Worm (Caenorhabditis elegans) whole organism, young adult: ENCODE measurements around the gene chil-17.

Experiments used
- F33H1.4 ChIP-seq: fragments of 200-800 bp; sonication (Bioruptor generic); IDR thresholded peaks from 2 replicates; pipeline ENCODE4 v1.3.6; 2022; ENCODE audit warnings: missing genetic modification reagents, missing genetic modification characterization, missing compliant biosample characterization
- F37B4.10 ChIP-seq: fragments of 200-800 bp; sonication (Bioruptor generic); IDR thresholded peaks from 2 replicates; pipeline ENCODE4 v1.3.6; 2022; ENCODE audit warnings: missing genetic modification characterization, missing compliant biosample characterization
- F57A8.1 ChIP-seq: fragments of 200-800 bp; sonication (Bioruptor generic); optimal IDR thresholded peaks from 2 replicates; lab custom pipeline; 2018; ENCODE audit warnings: mild to moderate bottlenecking, missing genetic modification characterization, moderate library complexity, missing compliant biosample characterization
- akir-1 ChIP-seq: fragments of 200-800 bp; sonication (Bioruptor generic); optimal IDR thresholded peaks from 2 replicates; lab custom pipeline; 2018; ENCODE audit warnings: mild to moderate bottlenecking, missing genetic modification characterization, moderate library complexity, missing compliant biosample characterization
- hlh-26 ChIP-seq: fragments of 200-800 bp; sonication (Bioruptor generic); conservative IDR thresholded peaks from 2 replicates; pipeline ENCODE4 v1.3.6; 2022; ENCODE audit warnings: missing genetic modification reagents, missing genetic modification characterization, missing compliant biosample characterization
- lin-35 ChIP-seq, 3 experiments: fragments of 150-350 bp in 2 of 3; sonication (generic microtip) in 1 of 3; optimal IDR thresholded peaks; 2 replicates each; lab custom pipeline; 2014 to 2018; ENCODE audit warnings: missing biosample characterization in 3 of 3, missing genetic modification characterization in 3 of 3, missing genetic modification reagents in 3 of 3
- lsl-1 ChIP-seq: fragments of 200-800 bp; sonication (Bioruptor generic); optimal IDR thresholded peaks from 2 replicates; lab custom pipeline; 2018; ENCODE audit warnings: mild to moderate bottlenecking, missing genetic modification characterization, moderate library complexity, missing compliant biosample characterization
- nhr-179 ChIP-seq: sonication (generic microtip); optimal IDR thresholded peaks from 2 replicates; lab custom pipeline; 2016; ENCODE audit warnings: mild to moderate bottlenecking, missing genetic modification characterization, missing compliant biosample characterization
- sea-2 ChIP-seq: fragments of 200-800 bp; sonication (Bioruptor generic); IDR thresholded peaks from 2 replicates; pipeline ENCODE4 v1.3.6; 2022; ENCODE audit warnings: missing genetic modification characterization, missing compliant biosample characterization

DNA sequence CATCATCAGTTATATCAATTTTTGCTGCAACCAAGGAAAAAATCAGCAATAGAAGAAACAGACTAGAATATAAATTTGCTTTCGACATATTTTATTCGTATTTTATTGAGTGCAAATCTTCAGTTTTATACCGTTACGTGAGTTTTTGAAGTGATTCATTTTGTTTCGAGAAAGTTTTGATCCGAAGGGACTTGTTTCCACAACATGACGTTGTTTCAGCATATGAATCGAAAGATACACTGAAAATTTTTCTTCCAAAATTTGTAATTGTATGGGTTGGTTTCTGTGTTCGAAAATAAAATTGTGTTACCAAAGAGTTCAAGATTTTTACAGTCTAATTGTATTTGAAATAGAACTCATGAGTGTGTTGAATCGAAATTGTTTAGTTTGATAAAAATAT is 40.0 kb upstream of the chil-17 start, which contains the start of gene T19H5.7:
- TF ChIP-seq hlh-26 (GFP tag; lab: Robert Waterston, UW) = no peak
- TF ChIP-seq lsl-1 (GFP tag; lab: Kevin White, UChicago) = no peak
- TF ChIP-seq lin-35 (GFP tag; optimal IDR thresholded peaks at IDR 0.05; lab: Kevin White, UChicago) = no peak
- no peak for TF ChIP-seq sea-2
- no peak for TF ChIP-seq F57A8.1
- TF ChIP-seq nhr-179 = no peak
- TF ChIP-seq F33H1.4 (GFP tag; lab: Robert Waterston, UW) = no peak
- TF ChIP-seq F37B4.10 (GFP tag; lab: Robert Waterston, UW) = no peak
- TF ChIP-seq akir-1 (GFP tag; lab: Kevin White, UChicago) = no peak
